Worm (Caenorhabditis elegans): ENCODE results near the gene unc-45.
A peak's percentile ranks its signal among the peaks of the same experiment; 100 is the strongest.

- TF ChIP-seq him-1 (tag; optimal IDR thresholded peaks at IDR 0.05) (no peak), W03F9.2 (tag; optimal IDR thresholded peaks at IDR 0.05) (peak; percentile 9), dao-5 (tag; optimal IDR thresholded peaks at IDR 0.05) (peak; percentile 67)
These were observed 44.1 kb downstream of the unc-45 start for ce11 chrIII:535266-536107.

Data from whole organism, L4/young adult.